Worm (Caenorhabditis elegans): ENCODE results near the gene eco-1.

Gene eco-1

ce11 chrIII:7386539-7386938 lies 27.6 kb upstream of the eco-1 start:
- TF ChIP-seq tbx-2 (tag; optimal IDR thresholded peaks at IDR 0.05): peak; percentile 27

ce11 chrIII:7385929-7386328 lies 27.0 kb upstream of the eco-1 start, which contains the start of gene trd-1:
Gene trd-1 (plus strand): TSS chrIII:7386229.
- TF ChIP-seq unc-55 (GFP tag; optimal IDR thresholded peaks at IDR 0.05) (no peak), unc-3 (GFP tag; conservative IDR thresholded peaks at IDR 0.05) (no peak), unc-3 (tag; optimal IDR thresholded peaks at IDR 0.05) (no peak), unc-86 (tag; optimal IDR thresholded peaks at IDR 0.05) (no peak), K02D7.2 (tag; optimal IDR thresholded peaks at IDR 0.05) (no peak), sox-4 (tag; optimal IDR thresholded peaks at IDR 0.05) (no peak), syd-9 (tag; optimal IDR thresholded peaks at IDR 0.05) (no peak), madf-2 (tag; optimal IDR thresholded peaks at IDR 0.05) (no peak), ahr-1 (tag; optimal IDR thresholded peaks at IDR 0.05) (no peak), Y22D7AL.16 (tag; optimal IDR thresholded peaks at IDR 0.05) (no peak), mec-3 (tag; optimal IDR thresholded peaks at IDR 0.05; ENCODE audit: borderline replicate concordance) (no peak), ama-1 (optimal IDR thresholded peaks at IDR 0.05) (no peak), fax-1 (tag; optimal IDR thresholded peaks at IDR 0.05) (no peak)

ce11 chrIII:7383733-7384132 lies 24.8 kb upstream of the eco-1 start, which contains the start of gene tbp-1:
Gene tbp-1 (plus strand): TSS chrIII:7384033.
- TF ChIP-seq zip-5 (tag; optimal IDR thresholded peaks at IDR 0.05): no peak
- no peak for TF ChIP-seq ttx-3 (tag; optimal IDR thresholded peaks at IDR 0.05)
- TF ChIP-seq che-1 (tag; optimal IDR thresholded peaks at IDR 0.05): no peak
- no peak for TF ChIP-seq F13H6.1 (tag; optimal IDR thresholded peaks at IDR 0.05)
- no peak for TF ChIP-seq npax-4 (tag; optimal IDR thresholded peaks at IDR 0.05)
- TF ChIP-seq hlh-6 (tag; optimal IDR thresholded peaks at IDR 0.05): no peak
- TF ChIP-seq pha-4 (tag; optimal IDR thresholded peaks at IDR 0.05): no peak
- TF ChIP-seq ceh-18 (tag; optimal IDR thresholded peaks at IDR 0.05): no peak
- TF ChIP-seq ztf-16 (tag; optimal IDR thresholded peaks at IDR 0.05): no peak
- no peak for TF ChIP-seq syd-9 (tag; optimal IDR thresholded peaks at IDR 0.05)
- TF ChIP-seq nhr-232 (tag; optimal IDR thresholded peaks at IDR 0.05): no peak
- TF ChIP-seq hlh-8 (tag; optimal IDR thresholded peaks at IDR 0.05): no peak
- no peak for TF ChIP-seq ceh-2 (tag; optimal IDR thresholded peaks at IDR 0.05)
- TF ChIP-seq sox-4 (tag; optimal IDR thresholded peaks at IDR 0.05): no peak
- TF ChIP-seq ceh-45 (GFP tag; IDR thresholded peaks at IDR 0.05): no peak
- no peak for TF ChIP-seq ceh-24 (tag; optimal IDR thresholded peaks at IDR 0.05)
- TF ChIP-seq fax-1 (tag; optimal IDR thresholded peaks at IDR 0.05): no peak
- TF ChIP-seq hlh-15 (tag; optimal IDR thresholded peaks at IDR 0.05): no peak

ce11 chrIII:7381546-7382171 lies 22.8 kb upstream of the eco-1 start, which contains the start of the genes hmg-4 and T20B12.3:
Gene hmg-4 (minus strand): TSS chrIII:7381596.
Gene T20B12.3 (plus strand): TSS chrIII:7382115.
- no peak for TF ChIP-seq rnt-1 (tag; optimal IDR thresholded peaks at IDR 0.05)
- TF ChIP-seq che-1 (tag; optimal IDR thresholded peaks at IDR 0.05): no peak
- TF ChIP-seq ceh-30 (tag; optimal IDR thresholded peaks at IDR 0.05): no peak
- peak; percentile 44 for TF ChIP-seq nfya-1 (tag; optimal IDR thresholded peaks at IDR 0.05)
- TF ChIP-seq ceh-45 (GFP tag; IDR thresholded peaks at IDR 0.05): no peak
- TF ChIP-seq hlh-8 (tag; optimal IDR thresholded peaks at IDR 0.05): no peak
- TF ChIP-seq ceh-19 (GFP tag; optimal IDR thresholded peaks at IDR 0.05): no peak
- TF ChIP-seq fax-1 (tag; optimal IDR thresholded peaks at IDR 0.05): no peak
- no peak for TF ChIP-seq sox-2 (GFP tag; IDR thresholded peaks at IDR 0.05)
- no peak for TF ChIP-seq eyg-1 (tag; optimal IDR thresholded peaks at IDR 0.05)
- TF ChIP-seq K09A11.1 (tag; optimal IDR thresholded peaks at IDR 0.05; ENCODE audit: insufficient read depth): no peak
- TF ChIP-seq fkh-10 (GFP tag; optimal IDR thresholded peaks at IDR 0.05): no peak
- TF ChIP-seq pat-9 (tag; optimal IDR thresholded peaks at IDR 0.05): no peak
- peak; percentile 38 for TF ChIP-seq ceh-31 (tag; optimal IDR thresholded peaks at IDR 0.05)
- no peak for TF ChIP-seq unc-55 (GFP tag; optimal IDR thresholded peaks at IDR 0.05)
- TF ChIP-seq unc-42 (tag; optimal IDR thresholded peaks at IDR 0.05): peak; percentile 16
- TF ChIP-seq madf-2 (tag; optimal IDR thresholded peaks at IDR 0.05): no peak
- no peak for TF ChIP-seq pax-1 (tag; optimal IDR thresholded peaks at IDR 0.05)
